Fruit fly (Drosophila melanogaster): ENCODE results near the gene RpS14b.

RpS14b gene

dm6 chrX:7959025-7959424 is 24.3 kb downstream of the RpS14b start (continued):
- peak; percentile 41 for TF ChIP-seq CG15479 (GFP tag; optimal IDR thresholded peaks at IDR 0.05)
- no peak for TF ChIP-seq peb (GFP tag; IDR thresholded peaks at IDR 0.05)
- TF ChIP-seq bowl (GFP tag; IDR thresholded peaks at IDR 0.05), result no peak
- peak in 1 of 2 experiments; percentile 22 for TF ChIP-seq Hr78 (GFP tag; optimal IDR thresholded peaks at IDR 0.05)
- peak; percentile 86 for TF ChIP-seq dm (GFP tag; optimal IDR thresholded peaks at IDR 0.05)
- TF ChIP-seq CG9437 (GFP tag; optimal IDR thresholded peaks at IDR 0.05), result peak; percentile 4
- TF ChIP-seq chm (GFP tag; IDR thresholded peaks at IDR 0.05), result peak; percentile 46; the same call in 1 of the 2 replicates
- TF ChIP-seq Blimp-1 (GFP tag; optimal IDR thresholded peaks at IDR 0.05), result no peak
- peak; percentile 20; the same call in 1 of the 2 replicates for TF ChIP-seq Drgx (GFP tag; IDR thresholded peaks at IDR 0.05)
- TF ChIP-seq CG4360 (GFP tag; IDR thresholded peaks at IDR 0.05), result peak; percentile 84
- peak; percentile 33 for TF ChIP-seq CG1832 (GFP tag; optimal IDR thresholded peaks at IDR 0.05)
- no peak for TF ChIP-seq CG12155 (GFP tag; optimal IDR thresholded peaks at IDR 0.05)
- TF ChIP-seq so (GFP tag; IDR thresholded peaks at IDR 0.05), result no peak
- no peak for TF ChIP-seq CG3163 (GFP tag; optimal IDR thresholded peaks at IDR 0.05)
- TF ChIP-seq bsh (GFP tag; optimal IDR thresholded peaks at IDR 0.05), result peak in 1 of 2 experiments; percentile 8
- TF ChIP-seq row (GFP tag; IDR thresholded peaks at IDR 0.05), result no peak
- no peak for TF ChIP-seq jigr1 (GFP tag; IDR thresholded peaks at IDR 0.05)
- TF ChIP-seq GATAe (GFP tag; conservative IDR thresholded peaks at IDR 0.05), result no peak
- no peak for TF ChIP-seq repo (GFP tag; optimal IDR thresholded peaks at IDR 0.05)

dm6 chrX:7959512-7959911 is 24.8 kb downstream of the RpS14b start:
- TF ChIP-seq Doc3 (GFP tag; IDR thresholded peaks at IDR 0.05; ENCODE audit: partially characterized antibody) (0 out of 3 replicates have a peak, but pooled peaks have one; percentile 19), gfzf (GFP tag; optimal IDR thresholded peaks at IDR 0.05) (peak; percentile 49), Eip74EF (GFP tag; optimal IDR thresholded peaks at IDR 0.05) (no peak), pan (optimal IDR thresholded peaks at IDR 0.05) (no peak), pan (GFP tag; optimal IDR thresholded peaks at IDR 0.05 in 1 of 2, IDR thresholded peaks at IDR 0.05 in 1 of 2) (no peak), chif (GFP tag; optimal IDR thresholded peaks at IDR 0.05) (no peak), pfk (GFP tag; optimal IDR thresholded peaks at IDR 0.05) (peak; percentile 86), Dll (GFP tag; IDR thresholded peaks at IDR 0.05; ENCODE audit: partially characterized antibody) (0 out of 4 replicates have a peak, but pooled peaks have one; percentile 38), Sry-δ (GFP tag; optimal IDR thresholded peaks at IDR 0.05) (peak; percentile 32), CG8290 (GFP tag; optimal IDR thresholded peaks at IDR 0.05) (peak; percentile 46), CG8290 (tag; optimal IDR thresholded peaks at IDR 0.05) (no peak), Dref (GFP tag; IDR thresholded peaks at IDR 0.05) (0 out of 2 replicates have a peak, but pooled peaks have one; percentile 22), knrl (GFP tag; IDR thresholded peaks at IDR 0.05; ENCODE audit: partially characterized antibody) (0 out of 3 replicates have a peak, but pooled peaks have one; percentile 18), Ets97D (GFP tag; optimal IDR thresholded peaks at IDR 0.05) (no peak), nerfin-1 (tag; optimal IDR thresholded peaks at IDR 0.05) (peak; percentile 3), p53 (GFP tag; optimal IDR thresholded peaks at IDR 0.05) (peak; percentile 64), H15 (GFP tag; IDR thresholded peaks at IDR 0.05) (no peak), sens (GFP tag) (peak; percentile 64), CG17912 (GFP tag; optimal IDR thresholded peaks at IDR 0.05) (no peak), BEAF-32 (GFP tag; optimal IDR thresholded peaks at IDR 0.05) (peak; percentile 34)

dm6 chrX:7960988-7961387 is 26.3 kb downstream of the RpS14b start:
- TF ChIP-seq luna (GFP tag; optimal IDR thresholded peaks at IDR 0.05) (no peak), HLHmδ (GFP tag; optimal IDR thresholded peaks at IDR 0.05) (no peak), CG1832 (GFP tag; optimal IDR thresholded peaks at IDR 0.05) (peak; percentile 16), CG18764 (GFP tag; optimal IDR thresholded peaks at IDR 0.05) (no peak), lmd (GFP tag; IDR thresholded peaks at IDR 0.05) (no peak), CG10274 (GFP tag; optimal IDR thresholded peaks at IDR 0.05) (peak; percentile 55), dm (GFP tag; optimal IDR thresholded peaks at IDR 0.05) (no peak), az2 (GFP tag; optimal IDR thresholded peaks at IDR 0.05) (no peak), z (GFP tag; IDR thresholded peaks at IDR 0.05) (no peak), PHDP (tag; optimal IDR thresholded peaks at IDR 0.05) (no peak), CG18599 (GFP tag; optimal IDR thresholded peaks at IDR 0.05) (no peak), CG12071 (GFP tag; optimal IDR thresholded peaks at IDR 0.05) (no peak), CG10321 (GFP tag; IDR thresholded peaks at IDR 0.05) (peak; percentile 49; the same call in 1 of the 2 replicates), CG3163 (GFP tag; optimal IDR thresholded peaks at IDR 0.05) (no peak)
